Worm (Caenorhabditis elegans) whole organism, late embryonic: ENCODE results near the gene uncp-18.

ENCODE experiments used
- ceh-45 ChIP-seq: fragments of 200-800 bp; sonication (Bioruptor generic); IDR thresholded peaks from 2 replicates; pipeline ENCODE4 v1.3.6; 2022; ENCODE audit warnings: missing genetic modification reagents, missing genetic modification characterization, missing compliant biosample characterization
- nfya-1 ChIP-seq: sonication (generic microtip); optimal IDR thresholded peaks from 2 replicates; lab custom pipeline; 2017; ENCODE audit warnings: missing genetic modification characterization, mild to moderate bottlenecking, missing compliant biosample characterization, antibody characterized with exemption, moderate library complexity
- sdc-2 ChIP-seq: sonication (generic microtip); optimal IDR thresholded peaks from 2 replicates; lab custom pipeline; 2016; ENCODE audit warnings: missing genotype, missing genetic modification characterization, missing compliant biosample characterization

- TF ChIP-seq nfya-1, result no peak
- TF ChIP-seq ceh-45 (GFP tag; lab: Robert Waterston, UW), result no peak
- TF ChIP-seq sdc-2, result no peak
These were observed 18.1 kb upstream of the uncp-18 start for ce11 chrIV:372146-372789.
